Fruit fly (Drosophila melanogaster) whole organism, embryonic: Measurements from ENCODE around the gene CG32147.

Source experiments
- Asciz ChIP-seq: fragments of 200-800 bp; sonication (Bioruptor generic); optimal IDR thresholded peaks from 2 replicates; lab custom pipeline; 2017; ENCODE audit warnings: missing biosample characterization, mild to moderate bottlenecking, missing genetic modification characterization, missing genetic modification reagents
- BEAF-32 ChIP-seq: fragments of 200-800 bp; sonication (Bioruptor generic); optimal IDR thresholded peaks from 3 replicates; lab custom pipeline; 2017; ENCODE audit warnings: missing biosample characterization, missing genetic modification characterization, mild to moderate bottlenecking, moderate library complexity, missing genetic modification reagents
- CG10321 ChIP-seq: fragments of 200-800 bp; sonication (Bioruptor generic); IDR thresholded peaks from 2 replicates; pipeline ENCODE4 v1.3.6; 2022; ENCODE audit warnings: missing biosample characterization, missing genetic modification characterization
- CG11093 ChIP-seq: fragments of 200-800 bp; sonication (Bioruptor generic); IDR thresholded peaks from 3 replicates; pipeline ENCODE4 v1.3.6; 2022; ENCODE audit warnings: missing biosample characterization, missing genetic modification characterization
- CG11247 ChIP-seq: fragments of 200-800 bp; sonication (Bioruptor generic); IDR thresholded peaks from 2 replicates; pipeline ENCODE4 v1.3.6; 2022; ENCODE audit warnings: missing biosample characterization, missing genetic modification characterization
- CG11398 ChIP-seq: fragments of 200-800 bp; sonication (Bioruptor generic); optimal IDR thresholded peaks from 2 replicates; lab custom pipeline; 2016; ENCODE audit warnings: missing biosample characterization, missing genetic modification characterization
- CG11695 ChIP-seq: fragments of 200-800 bp; sonication (Bioruptor generic); IDR thresholded peaks from 3 replicates; pipeline ENCODE4 v1.3.6; 2022; ENCODE audit warnings: missing biosample characterization, missing genetic modification characterization
- CG13424 ChIP-seq: fragments of 200-800 bp; sonication (Bioruptor generic); optimal IDR thresholded peaks from 2 replicates; lab custom pipeline; 2019; ENCODE audit warnings: missing biosample characterization, mild to moderate bottlenecking, missing genetic modification characterization, moderate library complexity
- CG14050 ChIP-seq: fragments of 200-800 bp; sonication (Bioruptor generic); IDR thresholded peaks from 3 replicates; pipeline ENCODE4 v1.3.6; 2022; ENCODE audit warnings: missing biosample characterization, missing genetic modification characterization
- CG15696 ChIP-seq: fragments of 200-800 bp; sonication (Bioruptor generic); optimal IDR thresholded peaks from 2 replicates; lab custom pipeline; 2019; ENCODE audit warnings: missing biosample characterization, mild to moderate bottlenecking, missing genetic modification characterization, moderate library complexity
- CG1602 ChIP-seq: fragments of 200-800 bp; sonication (Bioruptor generic); optimal IDR thresholded peaks from 3 replicates; lab custom pipeline; 2016; ENCODE audit warnings: missing biosample characterization, missing genetic modification characterization
- CG1647 ChIP-seq: fragments of 200-800 bp; sonication (Bioruptor generic); optimal IDR thresholded peaks from 3 replicates; lab custom pipeline; 2016; ENCODE audit warnings: missing biosample characterization, missing genetic modification characterization
- CG17802 ChIP-seq: fragments of 200-800 bp; sonication (Bioruptor generic); optimal IDR thresholded peaks from 2 replicates; lab custom pipeline; 2018; ENCODE audit warnings: missing biosample characterization, mild to moderate bottlenecking, missing genetic modification characterization, moderate library complexity
- CG18262 ChIP-seq: fragments of 200-800 bp; optimal IDR thresholded peaks from 3 replicates; lab custom pipeline; 2019; ENCODE audit warnings: missing biosample characterization, mild to moderate bottlenecking, missing genetic modification characterization, moderate library complexity
- CG3281 ChIP-seq: fragments of 200-800 bp; sonication (Bioruptor generic); optimal IDR thresholded peaks from 3 replicates; lab custom pipeline; 2017; ENCODE audit warnings: missing biosample characterization, mild to moderate bottlenecking, missing genetic modification characterization
- CG3847 ChIP-seq: fragments of 200-800 bp; sonication (Bioruptor generic); IDR thresholded peaks from 2 replicates; pipeline ENCODE4 v1.3.6; 2022; ENCODE audit warnings: missing biosample characterization, missing genetic modification characterization
- CG4360 ChIP-seq: fragments of 200-800 bp; sonication (Bioruptor generic); IDR thresholded peaks from 2 replicates; pipeline ENCODE4 v1.3.6; 2022; ENCODE audit warnings: missing biosample characterization, missing genetic modification characterization
- CG6254 ChIP-seq: fragments of 200-800 bp; sonication (Bioruptor generic); optimal IDR thresholded peaks from 3 replicates; lab custom pipeline; 2017; ENCODE audit warnings: mild to moderate bottlenecking, missing biosample characterization, missing genetic modification reagents, missing genetic modification characterization
- CG6272 ChIP-seq: fragments of 200-800 bp; sonication (Bioruptor generic); IDR thresholded peaks from 2 replicates; pipeline ENCODE4 v1.3.6; 2022; ENCODE audit warnings: missing biosample characterization, missing genetic modification characterization
- CG9609 ChIP-seq: fragments of 200-800 bp; sonication (Bioruptor generic); optimal IDR thresholded peaks from 3 replicates; lab custom pipeline; 2016; ENCODE audit warnings: missing biosample characterization, missing genetic modification characterization
- Dad ChIP-seq: fragments of 200-800 bp; sonication (Bioruptor generic); optimal IDR thresholded peaks from 3 replicates; lab custom pipeline; 2016; ENCODE audit warnings: missing biosample characterization, missing genetic modification characterization
- Ets65A ChIP-seq: fragments of 200-800 bp; sonication (Bioruptor generic); peaks from one replicate; lab custom pipeline; 2016; ENCODE audit warnings: missing biosample characterization, missing genetic modification characterization
- Ets97D ChIP-seq: fragments of 200-800 bp; sonication (Bioruptor generic); optimal IDR thresholded peaks from 3 replicates; lab custom pipeline; 2016; ENCODE audit warnings: missing biosample characterization, missing genetic modification characterization
- Gug ChIP-seq: fragments of 200-800 bp; sonication (Bioruptor generic); IDR thresholded peaks from 4 replicates; pipeline ENCODE4 v1.3.6; 2022; ENCODE audit warnings: missing biosample characterization, missing genetic modification characterization
- Hey ChIP-seq: fragments of 200-800 bp; sonication (Bioruptor generic); optimal IDR thresholded peaks from 3 replicates; lab custom pipeline; 2018; ENCODE audit warnings: missing biosample characterization, mild to moderate bottlenecking, missing genetic modification characterization
- Lhr ChIP-seq: fragments of 200-800 bp; sonication (Bioruptor generic); optimal IDR thresholded peaks from 3 replicates; lab custom pipeline; 2017; ENCODE audit warnings: mild to moderate bottlenecking, missing biosample characterization, missing genetic modification reagents, missing genetic modification characterization
- MTF-1 ChIP-seq: fragments of 200-800 bp; sonication (Bioruptor generic); optimal IDR thresholded peaks from 2 replicates; lab custom pipeline; 2018; ENCODE audit warnings: missing biosample characterization, mild to moderate bottlenecking, missing genetic modification characterization, borderline replicate concordance
- Max ChIP-seq: fragments of 200-800 bp; sonication (Bioruptor generic); optimal IDR thresholded peaks from 2 replicates; lab custom pipeline; 2016; ENCODE audit warnings: missing biosample characterization, mild to moderate bottlenecking, missing genetic modification characterization
- Poxn ChIP-seq: fragments of 200-800 bp; sonication (Bioruptor generic); IDR thresholded peaks from 2 replicates; pipeline ENCODE4 v1.3.6; 2022; ENCODE audit warnings: missing biosample characterization, missing genetic modification characterization
- Trl ChIP-seq, 3 experiments: fragments of >200 bp in 2 of 3; fragments of 200-800 bp in 1 of 3; sonication (Bioruptor generic) in 1 of 3; optimal IDR thresholded peaks; 2 replicates in 1 of 3; 3 replicates in 2 of 3; lab custom pipeline; 2016 to 2017; ENCODE audit warnings: missing biosample characterization in 1 of 3, missing genetic modification characterization in 1 of 3
- Usf ChIP-seq: fragments of 200-800 bp; sonication (Bioruptor generic); optimal IDR thresholded peaks from 2 replicates; lab custom pipeline; 2017; ENCODE audit warnings: missing genotype, missing biosample characterization, missing genetic modification characterization
- bcd ChIP-seq: fragments of 200-800 bp; sonication (Bioruptor generic); optimal IDR thresholded peaks from 2 replicates; lab custom pipeline; 2017; ENCODE audit warnings: missing biosample characterization, mild to moderate bottlenecking, missing genetic modification characterization
- chm ChIP-seq: fragments of 200-800 bp; sonication (Bioruptor generic); IDR thresholded peaks from 2 replicates; pipeline ENCODE4 v1.3.6; 2022; ENCODE audit warnings: missing biosample characterization, missing genetic modification characterization
- dpn ChIP-seq, 2 experiments: fragments of 200-800 bp; sonication (Bioruptor generic); optimal IDR thresholded peaks; 3 replicates each; lab custom pipeline; 2016; ENCODE audit warnings: missing biosample characterization in 2 of 2, missing genetic modification characterization in 2 of 2
- gsb-n ChIP-seq: fragments of 200-800 bp; sonication (Bioruptor generic); optimal IDR thresholded peaks from 3 replicates; lab custom pipeline; 2018; ENCODE audit warnings: missing biosample characterization, mild to moderate bottlenecking, missing genetic modification characterization
- insv ChIP-seq, 2 experiments: fragments of 200-800 bp; sonication (Bioruptor generic); optimal IDR thresholded peaks; 3 replicates each; lab custom pipeline; 2016 to 2018; ENCODE audit warnings: missing biosample characterization in 2 of 2, missing genetic modification characterization in 2 of 2
- lab ChIP-seq: fragments of 200-800 bp; sonication (Bioruptor generic); optimal IDR thresholded peaks from 3 replicates; lab custom pipeline; 2017; ENCODE audit warnings: missing biosample characterization, missing genetic modification characterization, mild to moderate bottlenecking, moderate library complexity, missing genetic modification reagents
- lbe ChIP-seq: fragments of 200-800 bp; sonication (Bioruptor generic); optimal IDR thresholded peaks from 2 replicates; lab custom pipeline; 2016; ENCODE audit warnings: missing biosample characterization, mild to moderate bottlenecking, missing genetic modification characterization
- mam ChIP-seq: fragments of 200-800 bp; sonication (Bioruptor generic); optimal IDR thresholded peaks from 3 replicates; lab custom pipeline; 2016; ENCODE audit warnings: missing biosample characterization, missing genetic modification characterization
- mirr ChIP-seq: fragments of 200-800 bp; sonication (Bioruptor generic); optimal IDR thresholded peaks from 3 replicates; lab custom pipeline; 2018; ENCODE audit warnings: missing biosample characterization, mild to moderate bottlenecking, missing genetic modification characterization
- peb ChIP-seq: fragments of 200-800 bp; sonication (Bioruptor generic); IDR thresholded peaks from 2 replicates; pipeline ENCODE4 v1.3.6; 2022; ENCODE audit warnings: missing biosample characterization, missing genetic modification characterization
- pnt ChIP-seq: fragments of 200-800 bp; sonication (Bioruptor generic); optimal IDR thresholded peaks from 3 replicates; lab custom pipeline; 2016; ENCODE audit warnings: missing biosample characterization, missing genetic modification characterization
- pum ChIP-seq: fragments of 200-800 bp; sonication (Bioruptor generic); optimal IDR thresholded peaks from 2 replicates; lab custom pipeline; 2016; ENCODE audit warnings: missing biosample characterization, missing genetic modification characterization
- scrt ChIP-seq: fragments of 200-800 bp; sonication (Bioruptor generic); optimal IDR thresholded peaks from 2 replicates; lab custom pipeline; 2018; ENCODE audit warnings: missing biosample characterization, mild to moderate bottlenecking, missing genetic modification characterization, moderate library complexity
- slp2 ChIP-seq: fragments of 200-800 bp; sonication (Bioruptor generic); optimal IDR thresholded peaks from 2 replicates; lab custom pipeline; 2016; ENCODE audit warnings: missing biosample characterization, missing genetic modification characterization
- sqz ChIP-seq: fragments of 200-800 bp; sonication (Bioruptor generic); optimal IDR thresholded peaks from 3 replicates; lab custom pipeline; 2018; ENCODE audit warnings: missing biosample characterization, mild to moderate bottlenecking, missing genetic modification characterization
- toy ChIP-seq: fragments of 200-800 bp; sonication (Bioruptor generic); IDR thresholded peaks from 2 replicates; pipeline ENCODE4 v1.3.6; 2022; ENCODE audit warnings: missing biosample characterization, missing genetic modification characterization
- unpg ChIP-seq: fragments of 200-800 bp; sonication (Bioruptor generic); optimal IDR thresholded peaks from 3 replicates; lab custom pipeline; 2018; ENCODE audit warnings: missing biosample characterization, mild to moderate bottlenecking, missing genetic modification characterization, moderate library complexity

Gene CG32147

DNA sequence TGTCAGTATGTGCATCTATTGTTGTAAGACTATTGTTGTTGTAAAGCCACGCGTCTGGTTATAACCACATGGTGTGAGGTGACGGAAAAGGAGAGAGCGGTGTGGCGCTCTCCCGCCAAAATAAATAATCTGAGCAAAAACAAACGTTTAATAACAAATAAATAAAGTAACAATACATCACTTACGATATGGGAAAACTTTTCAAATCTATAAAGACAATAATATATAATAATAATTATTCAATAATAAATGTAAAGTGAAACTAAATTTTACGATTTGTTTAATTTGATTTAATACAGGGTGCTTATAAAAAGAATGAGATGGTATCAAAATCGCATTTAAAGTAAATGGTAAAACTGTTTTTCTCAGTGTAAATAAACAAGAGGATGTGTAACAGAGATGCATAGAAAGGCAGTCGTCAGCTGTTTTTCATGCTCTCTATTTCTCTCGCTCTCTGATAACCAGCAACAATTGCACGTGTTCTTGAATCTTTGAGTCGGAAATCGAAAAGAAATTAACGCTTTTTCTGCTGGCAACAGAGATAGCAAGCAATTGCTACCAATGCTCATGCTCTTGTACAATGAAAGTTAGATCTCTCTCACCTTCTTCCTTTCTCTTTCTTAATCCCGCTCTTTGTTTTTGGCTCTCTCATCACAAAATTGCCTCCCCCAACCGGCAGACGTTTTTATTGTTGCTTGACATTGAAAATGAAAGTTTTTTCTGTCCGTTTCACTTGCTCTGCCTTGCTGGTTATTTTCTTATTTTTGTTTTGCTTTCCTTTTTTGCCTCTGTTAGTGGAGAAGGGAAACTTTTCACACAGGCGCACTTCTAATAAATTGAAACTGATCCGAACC, 45.0 kb downstream of the CG32147 start (continued):
- TF ChIP-seq slp2 (GFP tag; lab: Kevin White, UChicago), result no peak
- no peak for TF ChIP-seq Poxn (GFP tag; lab: Robert Waterston, UW)
- TF ChIP-seq CG14050 (GFP tag; lab: Robert Waterston, UW), result peak; percentile 61; the same call in 2 of the 3 replicates
- TF ChIP-seq Dad, result no peak
- no peak for TF ChIP-seq mam (GFP tag; lab: Kevin White, UChicago)
- TF ChIP-seq CG11093 (GFP tag; lab: Robert Waterston, UW), result no peak; the same call in 2 of the 3 replicates
- peak; percentile 3 for TF ChIP-seq CG9609 (GFP tag; lab: Kevin White, UChicago)
- peak; percentile 97 for TF ChIP-seq CG18262 (tag; lab: Kevin White, UChicago)
- peak; percentile 90 for TF ChIP-seq lab
- peak; percentile 83 for TF ChIP-seq CG4360 (GFP tag; lab: Robert Waterston, UW)
- TF ChIP-seq toy, result peak; percentile 39; the same call in 1 of the 2 replicates
- TF ChIP-seq MTF-1 (GFP tag; lab: Kevin White, UChicago), result peak; percentile 86
- no peak for TF ChIP-seq pum (GFP tag; lab: Kevin White, UChicago)
- peak; percentile 36; the same call in 1 of the 2 replicates for TF ChIP-seq CG6272 (GFP tag; lab: Robert Waterston, UW)
- TF ChIP-seq CG1602, result peak; percentile 53
- TF ChIP-seq CG15696 (tag; lab: Kevin White, UChicago), result peak; percentile 81
- peak; percentile 10 for TF ChIP-seq Usf (GFP tag; lab: Kevin White, UChicago)
- TF ChIP-seq Ets65A (GFP tag; lab: Kevin White, UChicago), result peak; percentile 52
- TF ChIP-seq chm, result no peak
- TF ChIP-seq CG3847 (GFP tag; lab: Robert Waterston, UW), result no peak
- peak; percentile 38 for TF ChIP-seq pnt (GFP tag; lab: Kevin White, UChicago)
- TF ChIP-seq dpn (GFP tag; optimal IDR thresholded peaks at IDR 0.05; lab: Kevin White, UChicago), result peak in 1 of 2 experiments; percentile 75
- no peak for TF ChIP-seq CG1647 (GFP tag; lab: Kevin White, UChicago)
- TF ChIP-seq Asciz, result peak; percentile 84
- no peak for TF ChIP-seq CG17802 (tag; lab: Kevin White, UChicago)
- peak; percentile 68; the same call in 1 of the 2 replicates for TF ChIP-seq CG10321
- peak; percentile 75 for TF ChIP-seq peb
- no peak for TF ChIP-seq CG11398 (GFP tag; lab: Kevin White, UChicago)
- peak; percentile 80 for TF ChIP-seq Max (GFP tag; lab: Kevin White, UChicago)
- peak; percentile 38 for TF ChIP-seq Lhr (GFP tag; lab: Kevin White, UChicago)
- TF ChIP-seq BEAF-32, result no peak
- TF ChIP-seq CG13424 (tag; lab: Kevin White, UChicago), result peak; percentile 87
- peak; percentile 92 for TF ChIP-seq CG3281 (GFP tag; lab: Kevin White, UChicago)
- no peak for TF ChIP-seq insv (GFP tag; optimal IDR thresholded peaks at IDR 0.05; lab: Kevin White, UChicago)
- TF ChIP-seq Ets97D, result no peak
- peak; percentile 94 for TF ChIP-seq unpg
- TF ChIP-seq gsb-n, result peak; percentile 96
- peak; percentile 7 for TF ChIP-seq Hey (tag; lab: Kevin White, UChicago)
- peak; percentile 82 for TF ChIP-seq bcd (GFP tag; lab: Kevin White, UChicago)
- TF ChIP-seq CG11247, result peak; percentile 75
- TF ChIP-seq CG11695 (GFP tag; lab: Robert Waterston, UW), result peak; percentile 93
- TF ChIP-seq scrt (GFP tag; lab: Kevin White, UChicago), result peak; percentile 84
- peak; percentile 88 for TF ChIP-seq CG6254 (GFP tag; lab: Kevin White, UChicago)
- TF ChIP-seq lbe (GFP tag; lab: Kevin White, UChicago), result peak; percentile 72
- peak; percentile 39 for TF ChIP-seq mirr (GFP tag; lab: Kevin White, UChicago)
- peak; percentile 78 for TF ChIP-seq sqz (GFP tag; lab: Kevin White, UChicago)
- TF ChIP-seq Gug (GFP tag; lab: Robert Waterston, UW), result peak; percentile 15; the same call in 1 of the 4 replicates
- TF ChIP-seq Trl (optimal IDR thresholded peaks at IDR 0.05; lab: Kevin White, UChicago), result peak; percentile 86 to 91
- peak; percentile 69 for TF ChIP-seq Trl (GFP tag; optimal IDR thresholded peaks at IDR 0.05; lab: Kevin White, UChicago)
